Fruit fly (Drosophila melanogaster) whole organism, pupa: ENCODE results near the gene CG11050.

ENCODE experiments used
- CG12605 ChIP-seq: fragments of 200-800 bp; sonication (Bioruptor generic); IDR thresholded peaks from 2 replicates; pipeline ENCODE4 v1.3.6; 2022; ENCODE audit warnings: missing biosample characterization, missing genetic modification characterization
- CG15710 ChIP-seq: fragments of 200-800 bp; sonication (Bioruptor generic); optimal IDR thresholded peaks from 2 replicates; lab custom pipeline; 2018; ENCODE audit warnings: missing biosample characterization, mild to moderate bottlenecking, missing genetic modification characterization, moderate library complexity
- CG17806 ChIP-seq: fragments of 200-800 bp; sonication (Bioruptor generic); optimal IDR thresholded peaks from 2 replicates; lab custom pipeline; 2018; ENCODE audit warnings: missing biosample characterization, mild to moderate bottlenecking, missing genetic modification characterization, moderate library complexity
- CG34367 ChIP-seq: fragments of 200-800 bp; sonication (Bioruptor generic); optimal IDR thresholded peaks from 2 replicates; lab custom pipeline; 2018; ENCODE audit warnings: missing biosample characterization, mild to moderate bottlenecking, missing genetic modification characterization
- CG8159 ChIP-seq: fragments of 200-800 bp; sonication (Bioruptor generic); optimal IDR thresholded peaks from 3 replicates; lab custom pipeline; 2018; ENCODE audit warnings: missing biosample characterization, mild to moderate bottlenecking, missing genetic modification characterization, moderate library complexity
- CG9948 ChIP-seq: fragments of 200-800 bp; sonication (Bioruptor generic); optimal IDR thresholded peaks from 2 replicates; lab custom pipeline; 2018; ENCODE audit warnings: missing biosample characterization, mild to moderate bottlenecking, missing genetic modification characterization, moderate library complexity
- D1 ChIP-seq: fragments of 200-800 bp; sonication (Bioruptor generic); optimal IDR thresholded peaks from 2 replicates; lab custom pipeline; 2018; ENCODE audit warnings: missing biosample characterization, mild to moderate bottlenecking, missing genetic modification characterization, moderate library complexity
- EcR ChIP-seq: fragments of 200-800 bp; sonication (Bioruptor generic); optimal IDR thresholded peaks from 3 replicates; lab custom pipeline; 2019; ENCODE audit warnings: missing biosample characterization, missing genetic modification characterization, mild to moderate bottlenecking, moderate library complexity, missing genetic modification reagents
- Ets98B ChIP-seq: fragments of 200-800 bp; sonication (Bioruptor generic); IDR thresholded peaks from 2 replicates; pipeline ENCODE4 v1.3.6; 2022; ENCODE audit warnings: missing biosample characterization, missing genetic modification characterization
- Snoo ChIP-seq: fragments of 200-800 bp; sonication (Bioruptor generic); optimal IDR thresholded peaks from 3 replicates; lab custom pipeline; 2017; ENCODE audit warnings: missing biosample characterization, mild to moderate bottlenecking, missing genetic modification characterization, inconsistent platforms
- gl ChIP-seq: fragments of 200-800 bp; sonication (Bioruptor generic); optimal IDR thresholded peaks from 2 replicates; lab custom pipeline; 2018; ENCODE audit warnings: missing biosample characterization, mild to moderate bottlenecking, missing genetic modification characterization

DNA sequence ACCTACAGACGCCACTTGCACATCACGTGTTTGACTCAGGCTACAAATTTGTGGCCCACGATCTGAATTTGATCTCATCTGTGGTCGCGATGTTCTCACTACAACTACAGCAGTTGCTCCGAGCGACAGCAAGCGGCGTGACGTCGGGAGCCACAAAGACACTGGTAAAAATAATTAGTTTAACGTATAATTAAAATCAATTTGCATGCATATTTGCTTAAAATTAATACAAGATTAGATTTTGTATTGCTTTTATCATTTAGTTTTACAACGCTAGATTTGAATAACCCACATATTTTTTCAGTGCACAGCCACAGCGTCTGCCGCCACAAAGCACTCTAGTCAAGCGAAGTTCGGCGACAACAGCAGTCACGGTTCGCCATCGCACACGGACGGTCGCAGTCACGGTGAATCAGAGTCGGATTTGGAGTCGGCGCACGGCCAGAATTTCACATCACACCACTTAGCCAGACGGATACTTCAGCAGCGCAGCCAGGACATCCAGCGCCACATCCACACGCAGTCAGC lies 1.7 kb downstream of the CG11050 start:
- TF ChIP-seq D1 (tag; lab: Kevin White, UChicago) (peak; percentile 100), Snoo (peak; percentile 100), CG17806 (peak; percentile 100), CG15710 (tag; lab: Kevin White, UChicago) (peak; percentile 100), CG34367 (tag; lab: Kevin White, UChicago) (peak; percentile 100), EcR (peak; percentile 87), CG8159 (tag; lab: Kevin White, UChicago) (peak; percentile 100), CG12605 (peak; percentile 100), Ets98B (GFP tag; lab: Robert Waterston, UW) (peak; percentile 100), CG9948 (tag; lab: Kevin White, UChicago) (peak; percentile 100), gl (tag; lab: Kevin White, UChicago) (peak; percentile 100)
